Worm (Caenorhabditis elegans) whole organism, L1 larva: ENCODE data around the gene ostf-4.

ENCODE experiments used
- C04F5.9 ChIP-seq: sonication (generic microtip); optimal IDR thresholded peaks from 2 replicates; lab custom pipeline; 2016; ENCODE audit warnings: missing genetic modification characterization, missing compliant biosample characterization
- F16B12.6 ChIP-seq: fragments of 150-350 bp; optimal IDR thresholded peaks from 2 replicates; lab custom pipeline; 2014; ENCODE audit warnings: missing biosample characterization, missing genetic modification characterization
- Y116A8C.19 ChIP-seq: sonication (generic microtip); optimal IDR thresholded peaks from 2 replicates; lab custom pipeline; 2016; ENCODE audit warnings: missing compliant biosample characterization, missing genetic modification characterization, borderline replicate concordance
- alr-1 ChIP-seq: fragments of 200-800 bp; sonication (Bioruptor generic); optimal IDR thresholded peaks from 2 replicates; lab custom pipeline; 2018; ENCODE audit warnings: borderline replicate concordance, mild to moderate bottlenecking, missing genetic modification characterization, missing compliant biosample characterization
- blmp-1 ChIP-seq: fragments of 150-350 bp; optimal IDR thresholded peaks from 2 replicates; lab custom pipeline; 2014; ENCODE audit warnings: missing biosample characterization, missing genetic modification characterization
- ceh-63 ChIP-seq: fragments of 200-800 bp; sonication (Bioruptor generic); optimal IDR thresholded peaks from 2 replicates; lab custom pipeline; 2018; ENCODE audit warnings: mild to moderate bottlenecking, missing genetic modification characterization, missing compliant biosample characterization
- ceh-8 ChIP-seq: fragments of 200-800 bp; sonication (Bioruptor generic); optimal IDR thresholded peaks from 2 replicates; lab custom pipeline; 2018; ENCODE audit warnings: mild to moderate bottlenecking, missing genetic modification characterization, moderate library complexity, missing compliant biosample characterization
- ceh-82 ChIP-seq, 3 experiments: fragments of 150-350 bp in 1 of 3; sonication (generic microtip) in 2 of 3; optimal IDR thresholded peaks; 2 replicates each; lab custom pipeline; 2014 to 2017; ENCODE audit warnings: missing biosample characterization in 3 of 3, missing genetic modification characterization in 3 of 3
- dpl-1 ChIP-seq, 3 experiments: fragments of 150-350 bp in 2 of 3; sonication (generic microtip) in 1 of 3; optimal IDR thresholded peaks; 2 replicates each; lab custom pipeline; 2014 to 2017; ENCODE audit warnings: missing biosample characterization in 3 of 3, missing genetic modification characterization in 3 of 3, missing genetic modification reagents in 3 of 3
- dsc-1 ChIP-seq: sonication (generic microtip); optimal IDR thresholded peaks from 2 replicates; lab custom pipeline; 2016; ENCODE audit warnings: mild to moderate bottlenecking, missing genetic modification characterization, missing compliant biosample characterization
- efl-1 ChIP-seq, 4 experiments: fragments of 150-350 bp; optimal IDR thresholded peaks in 3 of 4; peaks in 1 of 4; 1 replicate in 1 of 4; 2 replicates in 3 of 4; lab custom pipeline; 2014; ENCODE audit warnings: missing biosample characterization in 2 of 4, missing genetic modification characterization in 2 of 4, missing genetic modification reagents in 2 of 4
- efl-3 ChIP-seq: fragments of 200-800 bp; sonication (Bioruptor generic); optimal IDR thresholded peaks from 2 replicates; lab custom pipeline; 2018; ENCODE audit warnings: mild to moderate bottlenecking, missing genetic modification characterization, missing compliant biosample characterization
- egl-13 ChIP-seq: sonication (generic microtip); optimal IDR thresholded peaks from 2 replicates; lab custom pipeline; 2016; ENCODE audit warnings: missing genotype, missing genetic modification reagents, missing genetic modification characterization, missing compliant biosample characterization
- elt-2 ChIP-seq: sonication (generic microtip); optimal IDR thresholded peaks from 2 replicates; lab custom pipeline; 2016; ENCODE audit warnings: missing genetic modification characterization, mild to moderate bottlenecking, inconsistent platforms, missing compliant biosample characterization, missing genetic modification reagents
- ets-5 ChIP-seq: fragments of 200-800 bp; sonication (Bioruptor generic); IDR thresholded peaks from 2 replicates; pipeline ENCODE4 v1.3.6; 2022; ENCODE audit warnings: missing genetic modification characterization, missing compliant biosample characterization
- fkh-10 ChIP-seq: sonication (generic microtip); optimal IDR thresholded peaks from 2 replicates; lab custom pipeline; 2017; ENCODE audit warnings: missing biosample characterization, missing genetic modification reagents, missing genetic modification characterization
- fkh-8 ChIP-seq: sonication (generic microtip); optimal IDR thresholded peaks from 2 replicates; lab custom pipeline; 2016; ENCODE audit warnings: mild to moderate bottlenecking, missing genetic modification characterization, missing compliant biosample characterization
- fos-1 ChIP-seq: fragments of 150-350 bp; optimal IDR thresholded peaks from 2 replicates; lab custom pipeline; 2014; ENCODE audit warnings: missing biosample characterization, missing genetic modification characterization
- grh-1 ChIP-seq: fragments of 200-800 bp; sonication (Bioruptor generic); IDR thresholded peaks from 2 replicates; pipeline ENCODE4 v1.3.6; 2022; ENCODE audit warnings: missing genetic modification reagents, missing genetic modification characterization, missing compliant biosample characterization
- hlh-17 ChIP-seq: fragments of 200-800 bp; sonication (Bioruptor generic); optimal IDR thresholded peaks from 2 replicates; lab custom pipeline; 2018; ENCODE audit warnings: missing genetic modification characterization, mild to moderate bottlenecking, missing compliant biosample characterization, moderate library complexity, borderline replicate concordance
- hlh-4 ChIP-seq: sonication (generic microtip); optimal IDR thresholded peaks from 2 replicates; lab custom pipeline; 2016; ENCODE audit warnings: mild to moderate bottlenecking, missing genetic modification characterization, missing compliant biosample characterization
- hpl-2 ChIP-seq: fragments of 150-350 bp; optimal IDR thresholded peaks from 2 replicates; lab custom pipeline; 2014; ENCODE audit warnings: missing biosample characterization, missing genetic modification reagents, missing genetic modification characterization
- isw-1 ChIP-seq: fragments of 200-800 bp; sonication (Bioruptor generic); IDR thresholded peaks from 2 replicates; pipeline ENCODE4 v1.3.6; 2022; ENCODE audit warnings: missing genetic modification characterization, missing compliant biosample characterization
- jun-1 ChIP-seq: fragments of 150-350 bp; optimal IDR thresholded peaks from 2 replicates; lab custom pipeline; 2014; ENCODE audit warnings: missing biosample characterization, missing genetic modification reagents, missing genetic modification characterization
- lin-13 ChIP-seq: fragments of 150-350 bp; optimal IDR thresholded peaks from 2 replicates; lab custom pipeline; 2014; ENCODE audit warnings: missing biosample characterization, missing genetic modification reagents, missing genetic modification characterization
- lin-35 ChIP-seq, 2 experiments: fragments of 150-350 bp; optimal IDR thresholded peaks; 2 replicates each; lab custom pipeline; 2014; ENCODE audit warnings: missing biosample characterization in 2 of 2, missing genetic modification characterization in 2 of 2, missing genetic modification reagents in 2 of 2
- lin-39 ChIP-seq: fragments of 150-350 bp; optimal IDR thresholded peaks from 2 replicates; lab custom pipeline; 2014; ENCODE audit warnings: missing biosample characterization, missing genetic modification reagents, missing genetic modification characterization
- lir-3 ChIP-seq: sonication (generic microtip); optimal IDR thresholded peaks from 2 replicates; lab custom pipeline; 2016; ENCODE audit warnings: mild to moderate bottlenecking, missing genetic modification characterization, moderate library complexity, missing compliant biosample characterization; ENCODE audit not compliant: poor library complexity
- mab-9 ChIP-seq: fragments of 200-800 bp; sonication (Bioruptor generic); IDR thresholded peaks from 2 replicates; pipeline ENCODE4 v1.3.6; 2022; ENCODE audit warnings: missing genetic modification reagents, missing genetic modification characterization, missing compliant biosample characterization
- mef-2 ChIP-seq: fragments of 150-350 bp; optimal IDR thresholded peaks from 2 replicates; lab custom pipeline; 2014; ENCODE audit warnings: missing biosample characterization, missing genetic modification characterization
- nhr-11 ChIP-seq: fragments of 150-350 bp; optimal IDR thresholded peaks from 2 replicates; lab custom pipeline; 2014; ENCODE audit warnings: missing biosample characterization, missing genetic modification characterization
- nhr-12 ChIP-seq: sonication (generic microtip); optimal IDR thresholded peaks from 2 replicates; lab custom pipeline; 2017; ENCODE audit warnings: missing biosample characterization, missing genetic modification characterization
- nhr-19 ChIP-seq: fragments of 200-800 bp; sonication (Bioruptor generic); conservative IDR thresholded peaks from 2 replicates; pipeline ENCODE4 v1.3.6; 2022; ENCODE audit warnings: missing genetic modification characterization, missing compliant biosample characterization
- nhr-237 ChIP-seq: fragments of 150-350 bp; optimal IDR thresholded peaks from 2 replicates; lab custom pipeline; 2014; ENCODE audit warnings: missing biosample characterization, missing genetic modification characterization
- nhr-28 ChIP-seq: fragments of 150-350 bp; optimal IDR thresholded peaks from 2 replicates; lab custom pipeline; 2014; ENCODE audit warnings: missing biosample characterization, missing genetic modification characterization
- nhr-76 ChIP-seq: sonication (generic microtip); optimal IDR thresholded peaks from 2 replicates; lab custom pipeline; 2017; ENCODE audit warnings: missing biosample characterization, missing genetic modification characterization
- pax-3 ChIP-seq: fragments of 200-800 bp; sonication (Bioruptor generic); optimal IDR thresholded peaks from 2 replicates; lab custom pipeline; 2018; ENCODE audit warnings: mild to moderate bottlenecking, missing genetic modification characterization, moderate library complexity, missing compliant biosample characterization
- pqm-1 ChIP-seq: sonication (generic microtip); optimal IDR thresholded peaks from 3 replicates; lab custom pipeline; 2017; ENCODE audit warnings: missing biosample characterization, missing genetic modification characterization
- rnt-1 ChIP-seq: sonication (generic microtip); optimal IDR thresholded peaks from 2 replicates; lab custom pipeline; 2016; ENCODE audit warnings: mild to moderate bottlenecking, missing genetic modification characterization, moderate library complexity, missing compliant biosample characterization
- skn-1 ChIP-seq: fragments of 150-350 bp; optimal IDR thresholded peaks from 2 replicates; lab custom pipeline; 2014; ENCODE audit warnings: missing biosample characterization, missing genetic modification characterization
- snpc-4 ChIP-seq: fragments of 150-350 bp; optimal IDR thresholded peaks from 2 replicates; lab custom pipeline; 2014; ENCODE audit warnings: missing biosample characterization, missing genetic modification characterization
- sox-4 ChIP-seq: sonication (generic microtip); optimal IDR thresholded peaks from 2 replicates; lab custom pipeline; 2016; ENCODE audit warnings: missing genetic modification characterization, missing compliant biosample characterization
- swsn-7 ChIP-seq: sonication (generic microtip); optimal IDR thresholded peaks from 2 replicates; lab custom pipeline; 2016; ENCODE audit warnings: missing genetic modification characterization, missing compliant biosample characterization
- tbx-2 ChIP-seq: sonication (generic microtip); optimal IDR thresholded peaks from 2 replicates; lab custom pipeline; 2016; ENCODE audit warnings: missing genetic modification characterization, missing compliant biosample characterization
- unc-30 ChIP-seq: sonication (generic microtip); optimal IDR thresholded peaks from 2 replicates; lab custom pipeline; 2017; ENCODE audit warnings: missing biosample characterization, missing genetic modification characterization
- unc-86 ChIP-seq: sonication (generic microtip); optimal IDR thresholded peaks from 2 replicates; lab custom pipeline; 2016; ENCODE audit warnings: missing genetic modification characterization, missing compliant biosample characterization
- unc-98 ChIP-seq: fragments of 200-800 bp; sonication (Bioruptor generic); IDR thresholded peaks from 2 replicates; pipeline ENCODE4 v1.3.6; 2022; ENCODE audit warnings: missing genetic modification characterization, missing compliant biosample characterization
- zip-4 ChIP-seq: fragments of 200-800 bp; sonication (Bioruptor generic); optimal IDR thresholded peaks from 2 replicates; lab custom pipeline; 2018; ENCODE audit warnings: mild to moderate bottlenecking, missing genetic modification characterization, moderate library complexity, missing compliant biosample characterization
- ztf-4 ChIP-seq: fragments of 150-350 bp; optimal IDR thresholded peaks from 2 replicates; lab custom pipeline; 2014; ENCODE audit warnings: missing biosample characterization, missing genetic modification characterization

Gene ostf-4

ce11 chrIII:10284214-10284613 is 34.1 kb downstream of the ostf-4 start (continued):
- TF ChIP-seq dsc-1, result peak; percentile 77
- TF ChIP-seq rnt-1 (tag; lab: Kevin White, UChicago), result peak; percentile 28
- no peak for TF ChIP-seq Y116A8C.19 (tag; lab: Kevin White, UChicago)
- no peak for TF ChIP-seq lin-13 (GFP tag; lab: Kevin White, UChicago)
- TF ChIP-seq hpl-2 (GFP tag; lab: Kevin White, UChicago), result no peak
- TF ChIP-seq egl-13 (tag; lab: Kevin White, UChicago), result peak; percentile 69
- TF ChIP-seq hlh-17 (GFP tag; lab: Kevin White, UChicago), result no peak
- TF ChIP-seq swsn-7 (tag; lab: Kevin White, UChicago), result peak; percentile 69
- TF ChIP-seq nhr-28 (tag; lab: Kevin White, UChicago), result no peak
- TF ChIP-seq mef-2 (tag; lab: Kevin White, UChicago), result peak; percentile 8
- TF ChIP-seq lin-35 (GFP tag; optimal IDR thresholded peaks at IDR 0.05; lab: Kevin White, UChicago), result peak in 1 of 2 experiments; percentile 29
- TF ChIP-seq efl-1 (optimal IDR thresholded peaks at IDR 0.05; lab: Kevin White, UChicago), result peak; percentile 43 to 45
- peak in 1 of 2 experiments; percentile 35 for TF ChIP-seq efl-1 (GFP tag; optimal IDR thresholded peaks at IDR 0.05 in 1 of 2; lab: Kevin White, UChicago)
- TF ChIP-seq efl-3, result no peak
- peak; percentile 68 for TF ChIP-seq tbx-2 (tag; lab: Kevin White, UChicago)
- no peak for TF ChIP-seq unc-98 (GFP tag; lab: Robert Waterston, UW)
- TF ChIP-seq elt-2 (tag; lab: Kevin White, UChicago), result no peak
- TF ChIP-seq fos-1 (tag; lab: Kevin White, UChicago), result no peak
- no peak for TF ChIP-seq nhr-11 (tag; lab: Kevin White, UChicago)
- TF ChIP-seq fkh-8 (tag; lab: Kevin White, UChicago), result peak; percentile 91
- no peak for TF ChIP-seq sox-4 (tag; lab: Kevin White, UChicago)
- TF ChIP-seq ets-5 (GFP tag; lab: Robert Waterston, UW), result no peak
- peak; percentile 53 for TF ChIP-seq pax-3 (tag; lab: Kevin White, UChicago)
- no peak for TF ChIP-seq skn-1
- no peak for TF ChIP-seq ztf-4
- peak in 2 of 3 experiments; percentile 25 to 33 for TF ChIP-seq dpl-1 (GFP tag; optimal IDR thresholded peaks at IDR 0.05; lab: Kevin White, UChicago)
- TF ChIP-seq unc-30 (tag; lab: Kevin White, UChicago), result no peak
- no peak for TF ChIP-seq nhr-237
- TF ChIP-seq pqm-1 (tag; lab: Kevin White, UChicago), result no peak
- TF ChIP-seq C04F5.9 (tag; lab: Kevin White, UChicago), result no peak
- peak; percentile 36 for TF ChIP-seq lir-3 (tag; lab: Kevin White, UChicago)
- TF ChIP-seq nhr-12, result no peak
- peak; percentile 16 for TF ChIP-seq snpc-4 (tag; lab: Kevin White, UChicago)
- TF ChIP-seq fkh-10, result peak; percentile 82
- TF ChIP-seq nhr-76 (tag; lab: Kevin White, UChicago), result no peak
- TF ChIP-seq nhr-19, result 0 out of 2 replicates have a peak, but pooled peaks have one; percentile 29
- TF ChIP-seq blmp-1 (tag; lab: Kevin White, UChicago), result no peak
- no peak for TF ChIP-seq jun-1 (tag; lab: Kevin White, UChicago)
- TF ChIP-seq ceh-63, result no peak
- TF ChIP-seq grh-1 (GFP tag; lab: Robert Waterston, UW), result no peak
- no peak for TF ChIP-seq alr-1
- TF ChIP-seq isw-1, result peak; percentile 69
- TF ChIP-seq unc-86 (tag; lab: Kevin White, UChicago), result peak; percentile 82
- peak; percentile 4 for TF ChIP-seq F16B12.6
- peak; percentile 25; the same call in 1 of the 2 replicates for TF ChIP-seq mab-9 (GFP tag; lab: Robert Waterston, UW)
- no peak for TF ChIP-seq hlh-4 (tag; lab: Kevin White, UChicago)
- TF ChIP-seq zip-4 (GFP tag; lab: Kevin White, UChicago), result no peak
- TF ChIP-seq ceh-8 (GFP tag; lab: Kevin White, UChicago), result peak; percentile 13
- peak; percentile 47 to 58 (median 56) for TF ChIP-seq ceh-82 (tag; optimal IDR thresholded peaks at IDR 0.05; lab: Kevin White, UChicago)
- no peak for TF ChIP-seq lin-39
- TF ChIP-seq, all 84 proteins: peak for 32
